Fruit fly (Drosophila melanogaster): ENCODE measurements around the gene CG34109.
A peak's percentile ranks its signal among the peaks of the same experiment; 100 is the strongest.

Gene CG34109

dm6 chr2L:10143334-10143733 is 49.4 kb downstream of the CG34109 start (continued):
- TF ChIP-seq CG5245 (GFP tag; optimal IDR thresholded peaks at IDR 0.05) (no peak), peb (GFP tag; IDR thresholded peaks at IDR 0.05) (peak; percentile 29; the same call in 1 of the 2 replicates), Max (GFP tag; optimal IDR thresholded peaks at IDR 0.05) (peak; percentile 24), CG9797 (GFP tag; optimal IDR thresholded peaks at IDR 0.05) (no peak), CG11723 (GFP tag; optimal IDR thresholded peaks at IDR 0.05) (no peak), CG2678 (tag; optimal IDR thresholded peaks at IDR 0.05) (peak; percentile 62), Nf-YC (tag; optimal IDR thresholded peaks at IDR 0.05) (peak; percentile 44), sens (GFP tag) (no peak), CG10321 (GFP tag; IDR thresholded peaks at IDR 0.05) (no peak), gsb-n (tag; optimal IDR thresholded peaks at IDR 0.05) (no peak), otp (GFP tag; IDR thresholded peaks at IDR 0.05) (no peak), usp (GFP tag; optimal IDR thresholded peaks at IDR 0.05) (no peak), psq (GFP tag; optimal IDR thresholded peaks at IDR 0.05) (no peak), TFAM (GFP tag; optimal IDR thresholded peaks at IDR 0.05) (no peak), ci (GFP tag; IDR thresholded peaks at IDR 0.05) (no peak), CG11560 (tag; IDR thresholded peaks at IDR 0.05) (no peak), row (GFP tag; IDR thresholded peaks at IDR 0.05) (no peak), Spps (tag; optimal IDR thresholded peaks at IDR 0.05) (no peak), Sry-β (GFP tag; optimal IDR thresholded peaks at IDR 0.05) (no peak), gce (GFP tag; IDR thresholded peaks at IDR 0.05) (no peak; the same call in 2 of the 3 replicates), CTCF (GFP tag; optimal IDR thresholded peaks at IDR 0.05) (peak; percentile 18), da (GFP tag; optimal IDR thresholded peaks at IDR 0.05) (no peak), slp2 (GFP tag; optimal IDR thresholded peaks at IDR 0.05) (no peak), CG16863 (GFP tag; optimal IDR thresholded peaks at IDR 0.05) (no peak), CG3065 (GFP tag; optimal IDR thresholded peaks at IDR 0.05) (no peak), fru (optimal IDR thresholded peaks at IDR 0.05) (no peak), Dfd (GFP tag; optimal IDR thresholded peaks at IDR 0.05) (no peak), Rfx (GFP tag; IDR thresholded peaks at IDR 0.05) (peak; percentile 52), wdn (GFP tag; IDR thresholded peaks at IDR 0.05) (no peak)

DNA sequence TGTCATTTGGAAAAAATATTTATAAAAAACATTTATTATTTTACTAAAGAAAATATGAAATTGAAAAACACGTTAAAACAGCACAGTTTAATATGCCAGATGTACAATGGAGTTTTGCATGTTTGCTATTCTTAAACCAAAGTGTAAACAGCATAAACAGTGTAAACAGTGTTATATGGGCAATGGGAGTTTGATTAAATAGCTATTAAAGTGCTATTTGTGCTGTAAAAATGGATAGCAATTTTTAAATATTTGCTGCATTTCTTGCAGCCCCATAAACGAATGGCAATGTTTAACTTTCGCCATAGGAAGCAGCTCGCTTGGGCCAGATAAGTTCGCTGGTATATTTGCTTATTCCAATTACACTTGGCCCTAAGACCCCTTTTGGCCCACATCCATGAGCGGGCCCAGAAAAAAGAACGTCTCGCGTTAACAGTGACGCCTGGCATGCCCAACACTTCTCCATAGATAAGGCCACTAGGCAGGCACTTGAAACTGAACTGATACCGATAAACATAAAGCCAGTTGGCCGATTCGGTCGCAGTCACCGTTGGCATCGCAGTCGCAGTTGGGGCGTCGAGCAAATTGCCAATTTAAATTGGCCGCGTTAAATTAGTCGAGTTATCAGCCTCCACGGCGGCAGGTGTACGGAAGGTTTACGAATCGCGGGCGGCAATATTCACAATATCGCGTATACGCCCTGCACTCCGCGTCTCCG is 50.5 kb downstream of the CG34109 start, which contains the start of gene CG4839:
Gene CG4839 (plus strand): TSS at position 541 of the 718 bp plus-strand sequence.
- TF ChIP-seq CG3995 (GFP tag; optimal IDR thresholded peaks at IDR 0.05) (peak; percentile 89), Adf1 (GFP tag; IDR thresholded peaks at IDR 0.05) (peak; percentile 94), CG32532 (GFP tag; IDR thresholded peaks at IDR 0.05) (peak; percentile 37; the same call in 1 of the 2 replicates), sens (GFP tag) (peak; percentile 30), emc (GFP tag; optimal IDR thresholded peaks at IDR 0.05) (no peak), CG9932 (GFP tag; IDR thresholded peaks at IDR 0.05) (peak; percentile 43; the same call in 1 of the 2 replicates), GATAe (GFP tag; conservative IDR thresholded peaks at IDR 0.05) (peak; percentile 87), prd (optimal IDR thresholded peaks at IDR 0.05) (no peak), prd (GFP tag; IDR thresholded peaks at IDR 0.05) (0 out of 3 replicates have a peak, but pooled peaks have one; percentile 16), sug (tag; optimal IDR thresholded peaks at IDR 0.05) (peak; percentile 73), CG2116 (GFP tag; optimal IDR thresholded peaks at IDR 0.05) (no peak), dysf (GFP tag; IDR thresholded peaks at IDR 0.05) (0 out of 3 replicates have a peak, but pooled peaks have one; percentile 22), CG7987 (GFP tag; optimal IDR thresholded peaks at IDR 0.05) (peak; percentile 1), CG34376 (GFP tag; optimal IDR thresholded peaks at IDR 0.05) (peak; percentile 71), Blimp-1 (GFP tag; optimal IDR thresholded peaks at IDR 0.05) (no peak), CG3847 (GFP tag; IDR thresholded peaks at IDR 0.05) (no peak), Meics (GFP tag; optimal IDR thresholded peaks at IDR 0.05) (peak; percentile 20), CG10543 (GFP tag; optimal IDR thresholded peaks at IDR 0.05) (peak; percentile 62), ase (GFP tag; IDR thresholded peaks at IDR 0.05) (no peak), vfl (GFP tag; optimal IDR thresholded peaks at IDR 0.05) (no peak), CG11085 (GFP tag; IDR thresholded peaks at IDR 0.05) (no peak), pzg (GFP tag; optimal IDR thresholded peaks at IDR 0.05) (peak; percentile 5), CG7839 (tag; optimal IDR thresholded peaks at IDR 0.05) (peak; percentile 13), cas (GFP tag; IDR thresholded peaks at IDR 0.05) (0 out of 2 replicates have a peak, but pooled peaks have one; percentile 26), CG8359 (GFP tag; optimal IDR thresholded peaks at IDR 0.05; ENCODE audit: borderline replicate concordance) (no peak)
